Fruit fly (Drosophila melanogaster): ENCODE measurements around the gene CycT.

- TF ChIP-seq Blimp-1 (GFP tag; optimal IDR thresholded peaks at IDR 0.05): no peak
- TF ChIP-seq Hr38 (GFP tag; optimal IDR thresholded peaks at IDR 0.05): no peak
- TF ChIP-seq ss (GFP tag; optimal IDR thresholded peaks at IDR 0.05): no peak
- peak; percentile 43 for TF ChIP-seq pdm3 (GFP tag; optimal IDR thresholded peaks at IDR 0.05)
- no peak for TF ChIP-seq CG6854 (GFP tag; optimal IDR thresholded peaks at IDR 0.05)
- no peak for TF ChIP-seq CG6163 (GFP tag; IDR thresholded peaks at IDR 0.05)
- no peak for TF ChIP-seq Lpt (GFP tag; optimal IDR thresholded peaks at IDR 0.05)
- TF ChIP-seq CG9139 (GFP tag; optimal IDR thresholded peaks at IDR 0.05): no peak
- TF ChIP-seq salr (GFP tag; optimal IDR thresholded peaks at IDR 0.05): peak in 1 of 2 experiments; percentile 33
- no peak for TF ChIP-seq OdsH (GFP tag; optimal IDR thresholded peaks at IDR 0.05)
- no peak for TF ChIP-seq Sox14 (GFP tag; optimal IDR thresholded peaks at IDR 0.05)
- TF ChIP-seq eg (GFP tag; IDR thresholded peaks at IDR 0.05): no peak
- no peak for TF ChIP-seq CG16779 (tag; optimal IDR thresholded peaks at IDR 0.05)
- no peak for TF ChIP-seq CG4318 (GFP tag; optimal IDR thresholded peaks at IDR 0.05)
Measured at dm6 chr3L:17579121-17579520, 21.5 kb upstream of the CycT start.
